Fruit fly (Drosophila melanogaster) whole organism, prepupa: ENCODE results near the gene Gnpnat.

Source experiments
- Blimp-1 ChIP-seq: fragments of 200-800 bp; sonication (Bioruptor generic); optimal IDR thresholded peaks from 3 replicates; lab custom pipeline; 2017; ENCODE audit warnings: missing biosample characterization, missing genetic modification characterization, mild to moderate bottlenecking, moderate library complexity, missing genetic modification reagents
- CG10631 ChIP-seq: fragments of 200-800 bp; sonication (Bioruptor generic); optimal IDR thresholded peaks from 2 replicates; lab custom pipeline; 2016; ENCODE audit warnings: missing biosample characterization, missing genetic modification characterization
- CG11294 ChIP-seq: fragments of 200-800 bp; sonication (Bioruptor generic); IDR thresholded peaks from 2 replicates; pipeline ENCODE4 v1.3.6; 2022; ENCODE audit warnings: missing biosample characterization, missing genetic modification characterization
- CG11902 ChIP-seq: fragments of 200-800 bp; sonication (Bioruptor generic); optimal IDR thresholded peaks from 3 replicates; lab custom pipeline; 2016; ENCODE audit warnings: missing biosample characterization, missing genetic modification characterization
- CG15336 ChIP-seq: fragments of 200-800 bp; sonication (Bioruptor generic); IDR thresholded peaks from 2 replicates; pipeline ENCODE4 v1.3.6; 2022; ENCODE audit warnings: missing biosample characterization, missing genetic modification characterization
- CG1621 ChIP-seq: fragments of 200-800 bp; sonication (Bioruptor generic); optimal IDR thresholded peaks from 3 replicates; lab custom pipeline; 2018; ENCODE audit warnings: missing biosample characterization, mild to moderate bottlenecking, missing genetic modification characterization
- CG16779 ChIP-seq: fragments of 200-800 bp; sonication (Bioruptor generic); optimal IDR thresholded peaks from 3 replicates; lab custom pipeline; 2017; ENCODE audit warnings: missing biosample characterization, mild to moderate bottlenecking, missing genetic modification characterization
- CG3032 ChIP-seq: fragments of 200-800 bp; optimal IDR thresholded peaks from 2 replicates; lab custom pipeline; 2019; ENCODE audit warnings: missing biosample characterization, mild to moderate bottlenecking, missing genetic modification characterization, moderate library complexity
- CG31627 ChIP-seq: fragments of 200-800 bp; sonication (Bioruptor generic); optimal IDR thresholded peaks from 3 replicates; lab custom pipeline; 2016; ENCODE audit warnings: missing biosample characterization, missing genetic modification characterization
- CG32006 ChIP-seq: fragments of 200-800 bp; sonication (Bioruptor generic); optimal IDR thresholded peaks from 3 replicates; lab custom pipeline; 2017; ENCODE audit warnings: missing biosample characterization, mild to moderate bottlenecking, missing genetic modification characterization
- CG34406 ChIP-seq: fragments of 200-800 bp; sonication (Bioruptor generic); optimal IDR thresholded peaks from 3 replicates; lab custom pipeline; 2016; ENCODE audit warnings: missing biosample characterization, missing genetic modification characterization
- CG3919 ChIP-seq: fragments of 200-800 bp; sonication (Bioruptor generic); optimal IDR thresholded peaks from 3 replicates; lab custom pipeline; 2016; ENCODE audit warnings: missing biosample characterization, missing genetic modification characterization
- CG4318 ChIP-seq: fragments of 200-800 bp; sonication (Bioruptor generic); optimal IDR thresholded peaks from 3 replicates; lab custom pipeline; 2017; ENCODE audit warnings: missing biosample characterization, mild to moderate bottlenecking, missing genetic modification characterization
- CG6163 ChIP-seq: fragments of 200-800 bp; sonication (Bioruptor generic); IDR thresholded peaks from 3 replicates; pipeline ENCODE4 v1.3.6; 2022; ENCODE audit warnings: missing biosample characterization, missing genetic modification characterization
- CG6792 ChIP-seq: fragments of 200-800 bp; sonication (Bioruptor generic); optimal IDR thresholded peaks from 3 replicates; lab custom pipeline; 2016; ENCODE audit warnings: missing biosample characterization, missing genetic modification characterization
- CG6854 ChIP-seq: fragments of 200-800 bp; sonication (Bioruptor generic); optimal IDR thresholded peaks from 2 replicates; lab custom pipeline; 2017; ENCODE audit warnings: missing biosample characterization, mild to moderate bottlenecking, missing genetic modification characterization
- CG8119 ChIP-seq: fragments of 200-800 bp; sonication (Bioruptor generic); IDR thresholded peaks from 3 replicates; pipeline ENCODE4 v1.3.6; 2022; ENCODE audit warnings: missing biosample characterization, missing genetic modification characterization
- CG8319 ChIP-seq: fragments of 200-800 bp; sonication (Bioruptor generic); optimal IDR thresholded peaks from 3 replicates; lab custom pipeline; 2016; ENCODE audit warnings: missing biosample characterization, missing genetic modification characterization
- CG8632 ChIP-seq: fragments of 200-800 bp; sonication (Bioruptor generic); optimal IDR thresholded peaks from 3 replicates; lab custom pipeline; 2016; ENCODE audit warnings: missing biosample characterization, missing genetic modification characterization
- CG9139 ChIP-seq: fragments of 200-800 bp; sonication (Bioruptor generic); optimal IDR thresholded peaks from 3 replicates; lab custom pipeline; 2017; ENCODE audit warnings: missing biosample characterization, mild to moderate bottlenecking, missing genetic modification characterization
- Eip75B ChIP-seq: fragments of 200-800 bp; sonication (Bioruptor generic); optimal IDR thresholded peaks from 3 replicates; lab custom pipeline; 2016; ENCODE audit warnings: missing biosample characterization, missing genetic modification characterization
- Eip78C ChIP-seq: fragments of 200-800 bp; sonication (Bioruptor generic); peaks from one replicate; lab custom pipeline; 2016; ENCODE audit warnings: missing biosample characterization, missing genetic modification characterization
- Eip93F ChIP-seq: fragments of 200-800 bp; sonication (Bioruptor generic); optimal IDR thresholded peaks from 2 replicates; lab custom pipeline; 2016; ENCODE audit warnings: missing biosample characterization, mild to moderate bottlenecking, missing genetic modification characterization
- Ets21C ChIP-seq: fragments of 200-800 bp; sonication (Bioruptor generic); optimal IDR thresholded peaks from 3 replicates; lab custom pipeline; 2016; ENCODE audit warnings: missing biosample characterization, missing genetic modification characterization
- Ets96B ChIP-seq: fragments of 200-800 bp; optimal IDR thresholded peaks from 2 replicates; lab custom pipeline; 2019; ENCODE audit warnings: missing biosample characterization, mild to moderate bottlenecking, missing genetic modification characterization, moderate library complexity
- Gug ChIP-seq: fragments of 200-800 bp; sonication (Bioruptor generic); IDR thresholded peaks from 2 replicates; pipeline ENCODE4 v1.3.6; 2022; ENCODE audit warnings: missing biosample characterization, missing genetic modification characterization
- Hr38 ChIP-seq: sonication (Bioruptor generic); optimal IDR thresholded peaks from 2 replicates; lab custom pipeline; 2016; ENCODE audit warnings: missing biosample characterization, missing genetic modification characterization
- Lpt ChIP-seq: fragments of 200-800 bp; sonication (Bioruptor generic); optimal IDR thresholded peaks from 3 replicates; lab custom pipeline; 2016; ENCODE audit warnings: missing biosample characterization, missing genetic modification characterization
- Met ChIP-seq: fragments of 200-800 bp; sonication (Bioruptor generic); optimal IDR thresholded peaks from 3 replicates; lab custom pipeline; 2016; ENCODE audit warnings: missing biosample characterization, missing genetic modification characterization
- Sox102F ChIP-seq: fragments of 200-800 bp; sonication (Bioruptor generic); optimal IDR thresholded peaks from 2 replicates; lab custom pipeline; 2016; ENCODE audit warnings: missing biosample characterization, mild to moderate bottlenecking, missing genetic modification characterization
- Sox14 ChIP-seq: fragments of 200-800 bp; sonication (Bioruptor generic); optimal IDR thresholded peaks from 3 replicates; lab custom pipeline; 2016; ENCODE audit warnings: missing biosample characterization, missing genetic modification characterization
- acj6 ChIP-seq: fragments of 200-800 bp; sonication (Bioruptor generic); optimal IDR thresholded peaks from 3 replicates; lab custom pipeline; 2016; ENCODE audit warnings: missing biosample characterization, missing genetic modification characterization
- cyc ChIP-seq: fragments of 200-800 bp; sonication (Bioruptor generic); optimal IDR thresholded peaks from 3 replicates; lab custom pipeline; 2016; ENCODE audit warnings: missing biosample characterization, missing genetic modification characterization
- dsx ChIP-seq: fragments of 200-800 bp; optimal IDR thresholded peaks from 3 replicates; lab custom pipeline; 2019; ENCODE audit warnings: missing biosample characterization, mild to moderate bottlenecking, missing genetic modification characterization, moderate library complexity; ENCODE audit not compliant: poor library complexity, severe bottlenecking
- eg ChIP-seq: fragments of 200-800 bp; sonication (Bioruptor generic); IDR thresholded peaks from 3 replicates; pipeline ENCODE4 v1.3.6; 2022; ENCODE audit warnings: missing biosample characterization, missing genetic modification characterization
- esn ChIP-seq: fragments of 200-800 bp; sonication (Bioruptor generic); optimal IDR thresholded peaks from 2 replicates; lab custom pipeline; 2016; ENCODE audit warnings: missing biosample characterization, mild to moderate bottlenecking, missing genetic modification characterization, moderate library complexity
- fd59A ChIP-seq: fragments of 200-800 bp; sonication (Bioruptor generic); optimal IDR thresholded peaks from 2 replicates; lab custom pipeline; 2017; ENCODE audit warnings: missing biosample characterization, mild to moderate bottlenecking, missing genetic modification characterization, missing genetic modification reagents
- fd85E ChIP-seq: fragments of 200-800 bp; sonication (Bioruptor generic); optimal IDR thresholded peaks from 3 replicates; lab custom pipeline; 2016; ENCODE audit warnings: missing biosample characterization, missing genetic modification characterization
- fkh ChIP-seq: fragments of 200-800 bp; sonication (Bioruptor generic); optimal IDR thresholded peaks from 3 replicates; lab custom pipeline; 2017; ENCODE audit warnings: missing biosample characterization, mild to moderate bottlenecking, missing genetic modification characterization, moderate library complexity
- lz ChIP-seq: fragments of 200-800 bp; sonication (Bioruptor generic); optimal IDR thresholded peaks from 3 replicates; lab custom pipeline; 2016; ENCODE audit warnings: missing biosample characterization, missing genetic modification characterization
- pdm3 ChIP-seq: fragments of 200-800 bp; sonication (Bioruptor generic); optimal IDR thresholded peaks from 3 replicates; lab custom pipeline; 2016; ENCODE audit warnings: missing biosample characterization, missing genetic modification characterization
- spab ChIP-seq: fragments of 200-800 bp; sonication (Bioruptor generic); optimal IDR thresholded peaks from 2 replicates; lab custom pipeline; 2017; ENCODE audit warnings: missing biosample characterization, mild to moderate bottlenecking, missing genetic modification characterization, missing genetic modification reagents
- ss ChIP-seq, 2 experiments: fragments of 200-800 bp; sonication (Bioruptor generic); optimal IDR thresholded peaks; 2 replicates in 1 of 2; 3 replicates in 1 of 2; lab custom pipeline; 2017 to 2018; ENCODE audit warnings: mild to moderate bottlenecking in 2 of 2, missing biosample characterization in 2 of 2, missing genetic modification characterization in 2 of 2, moderate library complexity in 1 of 2
- svp ChIP-seq: fragments of 200-800 bp; sonication (Bioruptor generic); peaks from one replicate; lab custom pipeline; 2016; ENCODE audit warnings: missing biosample characterization, missing genetic modification characterization
- topi ChIP-seq: fragments of 200-800 bp; sonication (Bioruptor generic); optimal IDR thresholded peaks from 3 replicates; lab custom pipeline; 2016; ENCODE audit warnings: missing biosample characterization, missing genetic modification characterization
- vri ChIP-seq: fragments of 200-800 bp; sonication (Bioruptor generic); optimal IDR thresholded peaks from 3 replicates; lab custom pipeline; 2016; ENCODE audit warnings: missing biosample characterization, mild to moderate bottlenecking, missing genetic modification characterization

Gene Gnpnat

dm6 chr3R:29745056-29745455 is 7.0 kb downstream of the Gnpnat start, which contains the start of the genes Wdr24 and IntS11 (continued):
- TF ChIP-seq CG8632 (GFP tag; lab: Kevin White, UChicago) (peak; percentile 92), CG1621 (peak; percentile 91), topi (GFP tag; lab: Kevin White, UChicago) (peak; percentile 96), pdm3 (GFP tag; lab: Kevin White, UChicago) (peak; percentile 97), CG15336 (peak; percentile 94), Met (no peak), Sox102F (GFP tag; lab: Kevin White, UChicago) (no peak), Sox14 (GFP tag; lab: Kevin White, UChicago) (peak; percentile 98), CG10631 (GFP tag; lab: Kevin White, UChicago) (peak; percentile 95), CG31627 (GFP tag; lab: Kevin White, UChicago) (peak; percentile 98), CG6163 (GFP tag; lab: Robert Waterston, UW) (peak; percentile 98), CG8119 (GFP tag; lab: Robert Waterston, UW) (peak; percentile 89), acj6 (GFP tag; lab: Kevin White, UChicago) (peak; percentile 95), CG11902 (GFP tag; lab: Kevin White, UChicago) (peak; percentile 99), Lpt (GFP tag; lab: Kevin White, UChicago) (peak; percentile 90), Eip93F (GFP tag; lab: Kevin White, UChicago) (no peak), spab (GFP tag; lab: Kevin White, UChicago) (no peak), fkh (no peak), CG3919 (GFP tag; lab: Kevin White, UChicago) (peak; percentile 95), CG9139 (no peak), Eip78C (GFP tag; lab: Kevin White, UChicago) (peak; percentile 98), Blimp-1 (GFP tag; lab: Kevin White, UChicago) (peak; percentile 88), fd85E (GFP tag; lab: Kevin White, UChicago) (no peak), Ets96B (tag; lab: Kevin White, UChicago) (peak; percentile 93), esn (GFP tag; lab: Kevin White, UChicago) (peak; percentile 95), ss (GFP tag; optimal IDR thresholded peaks at IDR 0.05; lab: Kevin White, UChicago) (peak in 1 of 2 experiments; percentile 88), CG11294 (GFP tag; lab: Robert Waterston, UW) (peak; percentile 98), Gug (GFP tag; lab: Robert Waterston, UW) (peak; percentile 98), cyc (GFP tag; lab: Kevin White, UChicago) (peak; percentile 98), dsx (GFP tag; lab: Kevin White, UChicago) (peak; percentile 92), CG4318 (GFP tag; lab: Kevin White, UChicago) (no peak), svp (peak; percentile 96), CG16779 (tag; lab: Kevin White, UChicago) (peak; percentile 84), Hr38 (GFP tag; lab: Kevin White, UChicago) (peak; percentile 84), Ets21C (peak; percentile 95), lz (GFP tag; lab: Kevin White, UChicago) (peak; percentile 98)
- TF ChIP-seq, all 60 proteins: peak for 46

- TF ChIP-seq Sox102F (GFP tag; lab: Kevin White, UChicago) (no peak), CG32006 (GFP tag; lab: Kevin White, UChicago) (no peak), vri (GFP tag; lab: Kevin White, UChicago) (peak; percentile 98), CG8319 (no peak), CG34406 (GFP tag; lab: Kevin White, UChicago) (peak; percentile 41), esn (GFP tag; lab: Kevin White, UChicago) (peak; percentile 43), Eip78C (GFP tag; lab: Kevin White, UChicago) (peak; percentile 5), svp (peak; percentile 96), CG3032 (tag; lab: Kevin White, UChicago) (peak; percentile 36), CG3919 (GFP tag; lab: Kevin White, UChicago) (no peak), eg (GFP tag; lab: Robert Waterston, UW) (0 out of 3 replicates have a peak, but pooled peaks have one; percentile 19), CG6854 (GFP tag; lab: Kevin White, UChicago) (peak; percentile 24), CG6792 (GFP tag; lab: Kevin White, UChicago) (no peak), Eip75B (no peak), Ets96B (tag; lab: Kevin White, UChicago) (peak; percentile 14), CG11902 (GFP tag; lab: Kevin White, UChicago) (no peak), fd59A (GFP tag; lab: Kevin White, UChicago) (no peak)
Observed at dm6 chr3R:29748591-29749303, 10.7 kb downstream of the Gnpnat start, which contains the start of the genes ATPsyngamma and yata. Gene ATPsyngamma (minus strand): TSS chr3R:29749163. Gene yata (plus strand): TSS chr3R:29749219.
